Fruit fly (Drosophila melanogaster): Measurements from ENCODE around the gene Pex23.

Gene Pex23

DNA sequence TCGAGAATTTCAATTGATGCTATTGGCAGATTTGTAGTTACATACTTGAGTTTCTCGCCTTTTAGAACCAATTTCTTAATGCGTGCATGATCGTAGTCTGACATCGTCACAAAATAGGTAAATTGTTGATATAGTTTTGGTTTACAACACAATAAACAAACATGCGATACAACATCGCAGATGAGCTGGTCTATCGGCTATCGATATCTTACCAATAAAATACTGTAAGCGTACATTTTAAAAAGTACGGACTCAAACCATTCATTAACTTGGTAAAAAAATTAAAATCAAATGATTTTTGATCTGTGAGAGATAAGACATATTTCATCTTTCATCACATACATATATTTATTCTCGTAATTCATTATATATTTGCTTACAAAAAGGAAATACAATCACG lies 5.1 kb downstream of the Pex23 start, which contains the start of gene FRG1 (continued):
- no peak for TF ChIP-seq Jarid2 (GFP tag; optimal IDR thresholded peaks at IDR 0.05)
- TF ChIP-seq chinmo (GFP tag; IDR thresholded peaks at IDR 0.05; ENCODE audit: partially characterized antibody): 0 out of 4 replicates have a peak, but pooled peaks have one; percentile 69
- no peak for TF ChIP-seq chm (GFP tag; IDR thresholded peaks at IDR 0.05)
- no peak for TF ChIP-seq CG17385 (GFP tag; optimal IDR thresholded peaks at IDR 0.05)
- no peak for TF ChIP-seq rib (GFP tag; IDR thresholded peaks at IDR 0.05)
- TF ChIP-seq CG14860 (GFP tag; IDR thresholded peaks at IDR 0.05; ENCODE audit: partially characterized antibody): peak; percentile 77
- no peak for TF ChIP-seq gsb-n (tag; optimal IDR thresholded peaks at IDR 0.05)
- TF ChIP-seq CG10366 (GFP tag; IDR thresholded peaks at IDR 0.05): no peak
- no peak for TF ChIP-seq CG1024 (GFP tag; IDR thresholded peaks at IDR 0.05)
- no peak for TF ChIP-seq HLH3B (GFP tag; IDR thresholded peaks at IDR 0.05)
- peak; percentile 39; the same call in 1 of the 2 replicates for TF ChIP-seq CG2129 (GFP tag; IDR thresholded peaks at IDR 0.05; ENCODE audit: partially characterized antibody)
- TF ChIP-seq croc (GFP tag; conservative IDR thresholded peaks at IDR 0.05): no peak
- no peak for TF ChIP-seq CG1832 (GFP tag; optimal IDR thresholded peaks at IDR 0.05)
- no peak for TF ChIP-seq Blimp-1 (GFP tag; optimal IDR thresholded peaks at IDR 0.05)
- TF ChIP-seq CG30431 (GFP tag; optimal IDR thresholded peaks at IDR 0.05): no peak
- no peak for TF ChIP-seq Sox102F (GFP tag; optimal IDR thresholded peaks at IDR 0.05)
- TF ChIP-seq h (optimal IDR thresholded peaks at IDR 0.05): no peak
- no peak for TF ChIP-seq jing (GFP tag; optimal IDR thresholded peaks at IDR 0.05)
- TF ChIP-seq crc (GFP tag; optimal IDR thresholded peaks at IDR 0.05): no peak
- peak; percentile 31 for TF ChIP-seq CG12659 (GFP tag; optimal IDR thresholded peaks at IDR 0.05)
- TF ChIP-seq CG6765 (GFP tag; optimal IDR thresholded peaks at IDR 0.05): no peak
- TF ChIP-seq Atf3 (GFP tag; optimal IDR thresholded peaks at IDR 0.05): no peak
- TF ChIP-seq YL-1 (GFP tag; optimal IDR thresholded peaks at IDR 0.05): peak; percentile 45
- no peak for TF ChIP-seq pros (GFP tag; optimal IDR thresholded peaks at IDR 0.05)
- peak; percentile 83 for TF ChIP-seq grn (GFP tag; optimal IDR thresholded peaks at IDR 0.05)
- TF ChIP-seq CG11695 (GFP tag; IDR thresholded peaks at IDR 0.05): no peak
- no peak for TF ChIP-seq sob (GFP tag; IDR thresholded peaks at IDR 0.05)
- peak in 1 of 2 experiments; percentile 5 for TF ChIP-seq crp (GFP tag; optimal IDR thresholded peaks at IDR 0.05)
- TF ChIP-seq CG6254 (GFP tag; optimal IDR thresholded peaks at IDR 0.05): no peak
- TF ChIP-seq CG6791 (GFP tag; IDR thresholded peaks at IDR 0.05; ENCODE audit: partially characterized antibody): peak; percentile 82
- no peak for TF ChIP-seq CG11398 (GFP tag; optimal IDR thresholded peaks at IDR 0.05)
- TF ChIP-seq Hey (tag; optimal IDR thresholded peaks at IDR 0.05): no peak
- no peak for TF ChIP-seq Vsx1 (GFP tag; optimal IDR thresholded peaks at IDR 0.05)
- no peak for TF ChIP-seq CG8281 (tag; optimal IDR thresholded peaks at IDR 0.05)
- TF ChIP-seq hbn (GFP tag; IDR thresholded peaks at IDR 0.05; ENCODE audit: partially characterized antibody): peak; percentile 72
- no peak for TF ChIP-seq Kr (GFP tag; optimal IDR thresholded peaks at IDR 0.05)
- no peak for TF ChIP-seq CG4404 (GFP tag; IDR thresholded peaks at IDR 0.05)
- TF ChIP-seq GATAe (GFP tag; conservative IDR thresholded peaks at IDR 0.05): no peak
- no peak for TF ChIP-seq CG13775 (GFP tag; optimal IDR thresholded peaks at IDR 0.05)
- TF ChIP-seq D (optimal IDR thresholded peaks at IDR 0.05): no peak
- no peak for TF ChIP-seq D (GFP tag; optimal IDR thresholded peaks at IDR 0.05)
- no peak for TF ChIP-seq Antp (GFP tag; optimal IDR thresholded peaks at IDR 0.05)
- TF ChIP-seq sd (tag; optimal IDR thresholded peaks at IDR 0.05): no peak
- TF ChIP-seq knrl (GFP tag; IDR thresholded peaks at IDR 0.05; ENCODE audit: partially characterized antibody): peak; percentile 64; the same call in 2 of the 3 replicates
- no peak for TF ChIP-seq Trl (optimal IDR thresholded peaks at IDR 0.05)
- no peak for TF ChIP-seq Trl (GFP tag; optimal IDR thresholded peaks at IDR 0.05)
- no peak for TF ChIP-seq Lhr (GFP tag; optimal IDR thresholded peaks at IDR 0.05)
- no peak for TF ChIP-seq Hmx (GFP tag; optimal IDR thresholded peaks at IDR 0.05)
- peak; percentile 78 for TF ChIP-seq HLH4C (GFP tag; IDR thresholded peaks at IDR 0.05; ENCODE audit: partially characterized antibody)
- no peak for TF ChIP-seq lilli (GFP tag; optimal IDR thresholded peaks at IDR 0.05)
- no peak for TF ChIP-seq CG9609 (GFP tag; optimal IDR thresholded peaks at IDR 0.05)
